Fruit fly (Drosophila melanogaster): Measurements from ENCODE around the gene CG42592.

Gene CG42592

DNA sequence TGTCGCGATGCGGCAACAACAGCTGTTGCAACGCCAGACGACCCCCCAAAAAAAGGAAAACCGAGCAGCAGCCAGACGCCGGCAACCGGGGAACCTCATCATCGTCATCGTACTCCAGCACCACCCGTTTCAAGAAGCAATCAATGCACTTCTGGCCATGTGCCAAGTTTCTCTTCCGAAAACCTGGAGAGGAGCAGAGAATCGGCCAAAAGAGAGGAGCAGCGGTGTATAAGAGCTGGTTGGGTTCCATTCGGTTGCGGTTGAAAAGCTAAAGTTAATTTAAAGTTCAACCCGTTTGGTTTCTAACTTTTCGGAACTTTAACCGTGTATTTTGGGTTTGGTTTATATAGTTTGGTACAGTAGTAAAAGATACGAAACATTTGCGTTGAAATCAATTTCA lies 40.1 kb upstream of the CG42592 start:
- no peak for TF ChIP-seq fru (GFP tag; optimal IDR thresholded peaks at IDR 0.05)
- TF ChIP-seq N (GFP tag; optimal IDR thresholded peaks at IDR 0.05), result no peak
- TF ChIP-seq Abd-B (GFP tag; optimal IDR thresholded peaks at IDR 0.05), result no peak
- no peak for TF ChIP-seq sv (GFP tag; optimal IDR thresholded peaks at IDR 0.05)
- TF ChIP-seq rgr (GFP tag; optimal IDR thresholded peaks at IDR 0.05), result no peak
- peak; percentile 84 for TF ChIP-seq Dif (GFP tag; optimal IDR thresholded peaks at IDR 0.05; ENCODE audit: partially characterized antibody)
- peak; percentile 60 to 78 for TF ChIP-seq dl (GFP tag; optimal IDR thresholded peaks at IDR 0.05; ENCODE audit: insufficient read depth in 1 of 2, partially characterized antibody in 2 of 2)
- no peak for TF ChIP-seq Hr83 (GFP tag; optimal IDR thresholded peaks at IDR 0.05; ENCODE audit: poor library complexity, severe bottlenecking)
- TF ChIP-seq OdsH (GFP tag; optimal IDR thresholded peaks at IDR 0.05), result no peak
- TF ChIP-seq foxo (GFP tag; optimal IDR thresholded peaks at IDR 0.05), result no peak

DNA sequence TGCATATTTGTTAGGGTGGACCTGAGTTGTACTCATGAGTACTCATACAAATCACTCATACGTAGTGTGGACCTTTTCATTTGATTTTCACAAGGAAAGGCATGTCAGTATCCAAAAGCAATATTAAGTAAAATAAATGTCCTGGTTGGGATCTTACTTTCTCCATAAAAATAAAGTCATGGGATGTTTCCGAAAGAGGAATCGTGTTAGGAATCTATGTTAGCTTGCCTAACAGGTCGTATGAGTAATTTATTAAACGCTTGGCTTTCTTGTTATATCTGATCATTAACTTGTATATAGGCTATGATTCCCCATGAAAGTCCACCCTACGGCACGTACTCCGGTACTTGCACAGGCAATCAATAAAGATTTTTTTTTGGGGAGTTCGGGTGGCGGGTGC lies 39.7 kb upstream of the CG42592 start:
- no peak for TF ChIP-seq Dif (GFP tag; optimal IDR thresholded peaks at IDR 0.05; ENCODE audit: partially characterized antibody)
- TF ChIP-seq N (GFP tag; optimal IDR thresholded peaks at IDR 0.05), result no peak
- TF ChIP-seq fru (GFP tag; optimal IDR thresholded peaks at IDR 0.05), result peak; percentile 57
- TF ChIP-seq GATAd (GFP tag; optimal IDR thresholded peaks at IDR 0.05), result no peak
- TF ChIP-seq br (GFP tag; optimal IDR thresholded peaks at IDR 0.05), result peak; percentile 54
- no peak for TF ChIP-seq Vsx2 (GFP tag; optimal IDR thresholded peaks at IDR 0.05; ENCODE audit: partially characterized antibody)
- no peak for TF ChIP-seq dl (GFP tag; optimal IDR thresholded peaks at IDR 0.05; ENCODE audit: insufficient read depth in 1 of 2, partially characterized antibody in 2 of 2)
- TF ChIP-seq Dfd (GFP tag; optimal IDR thresholded peaks at IDR 0.05), result no peak
- no peak for TF ChIP-seq tai (GFP tag; optimal IDR thresholded peaks at IDR 0.05)
- no peak for TF ChIP-seq sage (GFP tag; optimal IDR thresholded peaks at IDR 0.05)
- no peak for TF ChIP-seq Hr83 (GFP tag; optimal IDR thresholded peaks at IDR 0.05; ENCODE audit: poor library complexity, severe bottlenecking)
- no peak for TF ChIP-seq lola (GFP tag; optimal IDR thresholded peaks at IDR 0.05)
- peak; percentile 38 for TF ChIP-seq rgr (GFP tag; optimal IDR thresholded peaks at IDR 0.05)
- TF ChIP-seq Hnf4 (GFP tag; optimal IDR thresholded peaks at IDR 0.05), result peak; percentile 39
- TF ChIP-seq ey (GFP tag; optimal IDR thresholded peaks at IDR 0.05), result peak; percentile 53
- no peak for TF ChIP-seq Myc (optimal IDR thresholded peaks at IDR 0.05)
- TF ChIP-seq OdsH (GFP tag; optimal IDR thresholded peaks at IDR 0.05), result peak; percentile 12
- TF ChIP-seq usp (GFP tag; optimal IDR thresholded peaks at IDR 0.05), result no peak
- no peak for TF ChIP-seq sv (GFP tag; optimal IDR thresholded peaks at IDR 0.05)
- no peak for TF ChIP-seq woc (GFP tag; optimal IDR thresholded peaks at IDR 0.05)
- TF ChIP-seq foxo (GFP tag; optimal IDR thresholded peaks at IDR 0.05), result peak in 1 of 2 experiments; percentile 65
- TF ChIP-seq brk (GFP tag; optimal IDR thresholded peaks at IDR 0.05), result no peak
- no peak for TF ChIP-seq jim (GFP tag; optimal IDR thresholded peaks at IDR 0.05)
- no peak for TF ChIP-seq CrebA (GFP tag; optimal IDR thresholded peaks at IDR 0.05; ENCODE audit: borderline replicate concordance)
- no peak for TF ChIP-seq Jra (GFP tag; optimal IDR thresholded peaks at IDR 0.05)
- TF ChIP-seq CG9705 (GFP tag; optimal IDR thresholded peaks at IDR 0.05), result no peak
- TF ChIP-seq Rel (GFP tag; optimal IDR thresholded peaks at IDR 0.05), result no peak
- TF ChIP-seq Rel (tag; optimal IDR thresholded peaks at IDR 0.05), result no peak
- TF ChIP-seq Sp1 (GFP tag; optimal IDR thresholded peaks at IDR 0.05), result peak; percentile 42
- TF ChIP-seq dsf (GFP tag; optimal IDR thresholded peaks at IDR 0.05; ENCODE audit: borderline replicate concordance), result no peak
- TF ChIP-seq dmrt93B (GFP tag; optimal IDR thresholded peaks at IDR 0.05), result no peak
- no peak for TF ChIP-seq Abd-B (GFP tag; optimal IDR thresholded peaks at IDR 0.05)
- no peak for TF ChIP-seq CG32264 (GFP tag; optimal IDR thresholded peaks at IDR 0.05)
- TF ChIP-seq Mio (GFP tag; optimal IDR thresholded peaks at IDR 0.05), result no peak
- no peak for TF ChIP-seq Hr78 (GFP tag; optimal IDR thresholded peaks at IDR 0.05)
- no peak for TF ChIP-seq psq (GFP tag; optimal IDR thresholded peaks at IDR 0.05)
- peak; percentile 44 for TF ChIP-seq h (GFP tag; optimal IDR thresholded peaks at IDR 0.05)
- TF ChIP-seq pan (optimal IDR thresholded peaks at IDR 0.05), result no peak
- TF ChIP-seq HLH106 (tag; optimal IDR thresholded peaks at IDR 0.05), result peak; percentile 42

DNA sequence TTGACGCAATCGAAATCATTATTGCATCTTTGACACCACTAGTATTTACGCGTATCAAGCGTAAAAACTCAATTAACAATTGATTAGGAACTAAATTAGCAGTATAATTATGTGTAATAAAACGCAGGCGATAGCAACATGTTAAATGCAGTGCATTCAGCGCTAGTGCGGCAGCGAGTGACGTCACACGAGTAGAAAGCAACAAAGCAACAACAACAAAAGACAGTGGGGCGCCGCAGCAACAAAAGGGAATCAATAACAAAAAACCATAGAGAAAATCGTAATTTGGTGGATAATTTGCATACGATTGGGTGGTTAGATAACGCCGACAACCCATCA lies 33.2 kb upstream of the CG42592 start, which contains the start of gene CG34133:
Gene CG34133 (plus strand): TSS at position 16 of the 339 bp plus-strand sequence.
- no peak for TF ChIP-seq CG9705 (GFP tag; optimal IDR thresholded peaks at IDR 0.05)
- TF ChIP-seq woc (GFP tag; optimal IDR thresholded peaks at IDR 0.05), result no peak
- TF ChIP-seq dsf (GFP tag; optimal IDR thresholded peaks at IDR 0.05; ENCODE audit: borderline replicate concordance), result no peak
- TF ChIP-seq Hr78 (GFP tag; optimal IDR thresholded peaks at IDR 0.05), result no peak
- no peak for TF ChIP-seq Myc (optimal IDR thresholded peaks at IDR 0.05)
- TF ChIP-seq dl (GFP tag; optimal IDR thresholded peaks at IDR 0.05; ENCODE audit: insufficient read depth in 1 of 2, partially characterized antibody in 2 of 2), result no peak

Data from whole organism, wandering third instar larva.